Fruit fly (Drosophila melanogaster) whole organism, embryonic: ENCODE measurements around the gene Hrb98DE.

ENCODE experiments used
- BEAF-32 ChIP-seq: fragments of 200-800 bp; sonication (Bioruptor generic); optimal IDR thresholded peaks from 3 replicates; lab custom pipeline; 2017; ENCODE audit warnings: missing biosample characterization, missing genetic modification characterization, mild to moderate bottlenecking, moderate library complexity, missing genetic modification reagents
- CG10147 ChIP-seq: fragments of 200-800 bp; sonication (Bioruptor generic); optimal IDR thresholded peaks from 2 replicates; lab custom pipeline; 2019; ENCODE audit warnings: missing biosample characterization, mild to moderate bottlenecking, missing genetic modification characterization, moderate library complexity
- CG11398 ChIP-seq: fragments of 200-800 bp; sonication (Bioruptor generic); optimal IDR thresholded peaks from 2 replicates; lab custom pipeline; 2016; ENCODE audit warnings: missing biosample characterization, missing genetic modification characterization
- CG11504 ChIP-seq: fragments of 200-800 bp; sonication (Bioruptor generic); optimal IDR thresholded peaks from 3 replicates; lab custom pipeline; 2019; ENCODE audit warnings: missing biosample characterization, mild to moderate bottlenecking, missing genetic modification characterization, moderate library complexity
- CG11696 ChIP-seq: fragments of 200-800 bp; sonication (Bioruptor generic); IDR thresholded peaks from 2 replicates; pipeline ENCODE4 v1.3.6; 2022; ENCODE audit warnings: missing biosample characterization, missing genetic modification characterization
- CG12104 ChIP-seq: fragments of 200-800 bp; sonication (Bioruptor generic); optimal IDR thresholded peaks from 3 replicates; lab custom pipeline; 2016; ENCODE audit warnings: missing biosample characterization, missing genetic modification characterization
- CG13424 ChIP-seq: fragments of 200-800 bp; sonication (Bioruptor generic); optimal IDR thresholded peaks from 2 replicates; lab custom pipeline; 2019; ENCODE audit warnings: missing biosample characterization, mild to moderate bottlenecking, missing genetic modification characterization, moderate library complexity
- CG14441 ChIP-seq: fragments of 200-800 bp; sonication (Bioruptor generic); IDR thresholded peaks from 2 replicates; pipeline ENCODE4 v1.3.6; 2022; ENCODE audit warnings: missing biosample characterization, missing genetic modification characterization
- CG15073 ChIP-seq: fragments of 200-800 bp; sonication (Bioruptor generic); optimal IDR thresholded peaks from 2 replicates; lab custom pipeline; 2016; ENCODE audit warnings: missing biosample characterization, missing genetic modification characterization
- CG16815 ChIP-seq: fragments of 200-800 bp; sonication (Bioruptor generic); optimal IDR thresholded peaks from 3 replicates; lab custom pipeline; 2017; ENCODE audit warnings: missing biosample characterization, mild to moderate bottlenecking, missing genetic modification characterization
- CG16863 ChIP-seq: fragments of 200-800 bp; sonication (Bioruptor generic); optimal IDR thresholded peaks from 3 replicates; lab custom pipeline; 2016; ENCODE audit warnings: missing biosample characterization, missing genetic modification characterization
- CG17612 ChIP-seq: fragments of 200-800 bp; sonication (Bioruptor generic); IDR thresholded peaks from 2 replicates; pipeline ENCODE4 v1.3.6; 2022; ENCODE audit warnings: missing biosample characterization, missing genetic modification characterization
- CG17829 ChIP-seq: fragments of 200-800 bp; optimal IDR thresholded peaks from 2 replicates; lab custom pipeline; 2019; ENCODE audit warnings: missing biosample characterization, mild to moderate bottlenecking, missing genetic modification characterization, moderate library complexity
- CG18262 ChIP-seq: fragments of 200-800 bp; optimal IDR thresholded peaks from 3 replicates; lab custom pipeline; 2019; ENCODE audit warnings: missing biosample characterization, mild to moderate bottlenecking, missing genetic modification characterization, moderate library complexity
- CG1832 ChIP-seq: fragments of 200-800 bp; sonication (Bioruptor generic); optimal IDR thresholded peaks from 2 replicates; lab custom pipeline; 2017; ENCODE audit warnings: missing biosample characterization, mild to moderate bottlenecking, missing genetic modification characterization, inconsistent platforms
- CG4360 ChIP-seq: fragments of 200-800 bp; sonication (Bioruptor generic); IDR thresholded peaks from 2 replicates; pipeline ENCODE4 v1.3.6; 2022; ENCODE audit warnings: missing biosample characterization, missing genetic modification characterization
- CG8089 ChIP-seq: fragments of 200-800 bp; sonication (Bioruptor generic); optimal IDR thresholded peaks from 3 replicates; lab custom pipeline; 2016; ENCODE audit warnings: missing biosample characterization, missing genetic modification characterization
- Dfd ChIP-seq, 2 experiments: fragments of >200 bp; optimal IDR thresholded peaks; 2 replicates each; lab custom pipeline; 2017; ENCODE audit warnings: missing biosample characterization in 2 of 2, missing genetic modification characterization in 2 of 2
- Dip3 ChIP-seq: fragments of 200-800 bp; sonication (Bioruptor generic); optimal IDR thresholded peaks from 3 replicates; lab custom pipeline; 2016; ENCODE audit warnings: missing biosample characterization, missing genetic modification characterization
- Gsc ChIP-seq: fragments of 200-800 bp; sonication (Bioruptor generic); IDR thresholded peaks from 2 replicates; pipeline ENCODE4 v1.3.6; 2022; ENCODE audit warnings: missing biosample characterization, missing genetic modification characterization
- HLH4C ChIP-seq: fragments of 200-800 bp; sonication (Bioruptor generic); IDR thresholded peaks from 3 replicates; pipeline ENCODE4 v1.3.6; 2022; ENCODE audit warnings: missing biosample characterization, missing genetic modification characterization; ENCODE audit not compliant: partially characterized antibody
- HLH54F ChIP-seq: fragments of 200-800 bp; sonication (Bioruptor generic); optimal IDR thresholded peaks from 3 replicates; lab custom pipeline; 2016; ENCODE audit warnings: missing biosample characterization, missing genetic modification characterization
- Mrtf ChIP-seq: fragments of 200-800 bp; sonication (Bioruptor generic); IDR thresholded peaks from 3 replicates; pipeline ENCODE4 v1.3.6; 2022; ENCODE audit warnings: missing biosample characterization, missing genetic modification characterization
- Poxn ChIP-seq: fragments of 200-800 bp; sonication (Bioruptor generic); IDR thresholded peaks from 2 replicates; pipeline ENCODE4 v1.3.6; 2022; ENCODE audit warnings: missing biosample characterization, missing genetic modification characterization
- Ravus ChIP-seq: fragments of 200-800 bp; sonication (Bioruptor generic); IDR thresholded peaks from 2 replicates; pipeline ENCODE4 v1.3.6; 2022; ENCODE audit warnings: missing biosample characterization, missing genetic modification characterization
- Sin3A ChIP-seq: fragments of >200 bp; optimal IDR thresholded peaks from 2 replicates; lab custom pipeline; 2018
- Six4 ChIP-seq: fragments of 200-800 bp; sonication (Bioruptor generic); optimal IDR thresholded peaks from 2 replicates; lab custom pipeline; 2016; ENCODE audit warnings: missing biosample characterization, missing genetic modification characterization
- Sry-β ChIP-seq: fragments of 200-800 bp; sonication (Bioruptor generic); optimal IDR thresholded peaks from 2 replicates; lab custom pipeline; 2018; ENCODE audit warnings: missing biosample characterization, mild to moderate bottlenecking, missing genetic modification characterization, moderate library complexity
- abd-A ChIP-seq: fragments of 200-800 bp; sonication (Bioruptor generic); optimal IDR thresholded peaks from 3 replicates; lab custom pipeline; 2019; ENCODE audit warnings: missing biosample characterization, mild to moderate bottlenecking, missing genetic modification characterization, moderate library complexity
- ap ChIP-seq: fragments of 200-800 bp; sonication (Bioruptor generic); IDR thresholded peaks from 2 replicates; pipeline ENCODE4 v1.3.6; 2022; ENCODE audit warnings: missing biosample characterization, missing genetic modification characterization
- ara ChIP-seq: fragments of 200-800 bp; sonication (Bioruptor generic); IDR thresholded peaks from 2 replicates; pipeline ENCODE4 v1.3.6; 2022; ENCODE audit warnings: missing biosample characterization, missing genetic modification characterization
- ato ChIP-seq: fragments of 200-800 bp; sonication (Bioruptor generic); IDR thresholded peaks from 2 replicates; pipeline ENCODE4 v1.3.6; 2022; ENCODE audit warnings: missing biosample characterization, missing genetic modification characterization; ENCODE audit not compliant: partially characterized antibody
- bcd ChIP-seq: fragments of 200-800 bp; sonication (Bioruptor generic); optimal IDR thresholded peaks from 2 replicates; lab custom pipeline; 2017; ENCODE audit warnings: missing biosample characterization, mild to moderate bottlenecking, missing genetic modification characterization
- ci ChIP-seq: fragments of 200-800 bp; sonication (Bioruptor generic); IDR thresholded peaks from 3 replicates; pipeline ENCODE4 v1.3.6; 2022; ENCODE audit warnings: missing biosample characterization, missing genetic modification characterization
- croc ChIP-seq: fragments of 200-800 bp; sonication (Bioruptor generic); conservative IDR thresholded peaks from 3 replicates; pipeline ENCODE4 v1.3.6; 2022; ENCODE audit warnings: missing biosample characterization, missing genetic modification characterization
- da ChIP-seq: fragments of 200-800 bp; sonication (Bioruptor generic); optimal IDR thresholded peaks from 2 replicates; lab custom pipeline; 2016; ENCODE audit warnings: missing biosample characterization, missing genetic modification characterization
- disco-r ChIP-seq: fragments of 200-800 bp; sonication (Bioruptor generic); optimal IDR thresholded peaks from 2 replicates; lab custom pipeline; 2016; ENCODE audit warnings: missing biosample characterization, missing genetic modification characterization
- fd3F ChIP-seq: fragments of 200-800 bp; sonication (Bioruptor generic); optimal IDR thresholded peaks from 2 replicates; lab custom pipeline; 2018; ENCODE audit warnings: missing biosample characterization, mild to moderate bottlenecking, missing genetic modification characterization, moderate library complexity
- grau ChIP-seq: fragments of 200-800 bp; optimal IDR thresholded peaks from 3 replicates; lab custom pipeline; 2019; ENCODE audit warnings: missing biosample characterization, mild to moderate bottlenecking, missing genetic modification characterization, moderate library complexity
- ken ChIP-seq: fragments of 200-800 bp; sonication (Bioruptor generic); IDR thresholded peaks from 3 replicates; pipeline ENCODE4 v1.3.6; 2022; ENCODE audit warnings: missing biosample characterization, missing genetic modification characterization
- maf-S ChIP-seq: fragments of 200-800 bp; sonication (Bioruptor generic); optimal IDR thresholded peaks from 2 replicates; lab custom pipeline; 2016; ENCODE audit warnings: missing biosample characterization, missing genetic modification characterization
- oc ChIP-seq: fragments of 200-800 bp; sonication (Bioruptor generic); optimal IDR thresholded peaks from 2 replicates; lab custom pipeline; 2018; ENCODE audit warnings: missing biosample characterization, mild to moderate bottlenecking, missing genetic modification characterization, moderate library complexity
- pb ChIP-seq: fragments of 200-800 bp; sonication (Bioruptor generic); optimal IDR thresholded peaks from 3 replicates; lab custom pipeline; 2016; ENCODE audit warnings: missing biosample characterization, missing genetic modification characterization
- rib ChIP-seq: fragments of 200-800 bp; sonication (Bioruptor generic); IDR thresholded peaks from 2 replicates; pipeline ENCODE4 v1.3.6; 2022; ENCODE audit warnings: missing biosample characterization, missing genetic modification characterization
- sens-2 ChIP-seq: fragments of 200-800 bp; sonication (Bioruptor generic); IDR thresholded peaks from 2 replicates; pipeline ENCODE4 v1.3.6; 2022; ENCODE audit warnings: missing biosample characterization, missing genetic modification characterization
- sim ChIP-seq: fragments of 200-800 bp; sonication (Bioruptor generic); IDR thresholded peaks from 2 replicates; pipeline ENCODE4 v1.3.6; 2022; ENCODE audit warnings: missing biosample characterization, missing genetic modification characterization
- sisA ChIP-seq: fragments of 200-800 bp; sonication (Bioruptor generic); IDR thresholded peaks from 2 replicates; pipeline ENCODE4 v1.3.6; 2022; ENCODE audit warnings: missing biosample characterization, missing genetic modification characterization
- sna ChIP-seq: fragments of 200-800 bp; sonication (Bioruptor generic); IDR thresholded peaks from 2 replicates; pipeline ENCODE4 v1.3.6; 2022; ENCODE audit warnings: missing biosample characterization, missing genetic modification characterization; ENCODE audit not compliant: partially characterized antibody
- trem ChIP-seq: fragments of 200-800 bp; optimal IDR thresholded peaks from 3 replicates; lab custom pipeline; 2019; ENCODE audit warnings: missing biosample characterization, mild to moderate bottlenecking, missing genetic modification characterization, moderate library complexity
- zen2 ChIP-seq: fragments of 200-800 bp; sonication (Bioruptor generic); IDR thresholded peaks from 3 replicates; pipeline ENCODE4 v1.3.6; 2022; ENCODE audit warnings: missing biosample characterization, missing genetic modification characterization; ENCODE audit not compliant: partially characterized antibody

Hrb98DE gene

DNA sequence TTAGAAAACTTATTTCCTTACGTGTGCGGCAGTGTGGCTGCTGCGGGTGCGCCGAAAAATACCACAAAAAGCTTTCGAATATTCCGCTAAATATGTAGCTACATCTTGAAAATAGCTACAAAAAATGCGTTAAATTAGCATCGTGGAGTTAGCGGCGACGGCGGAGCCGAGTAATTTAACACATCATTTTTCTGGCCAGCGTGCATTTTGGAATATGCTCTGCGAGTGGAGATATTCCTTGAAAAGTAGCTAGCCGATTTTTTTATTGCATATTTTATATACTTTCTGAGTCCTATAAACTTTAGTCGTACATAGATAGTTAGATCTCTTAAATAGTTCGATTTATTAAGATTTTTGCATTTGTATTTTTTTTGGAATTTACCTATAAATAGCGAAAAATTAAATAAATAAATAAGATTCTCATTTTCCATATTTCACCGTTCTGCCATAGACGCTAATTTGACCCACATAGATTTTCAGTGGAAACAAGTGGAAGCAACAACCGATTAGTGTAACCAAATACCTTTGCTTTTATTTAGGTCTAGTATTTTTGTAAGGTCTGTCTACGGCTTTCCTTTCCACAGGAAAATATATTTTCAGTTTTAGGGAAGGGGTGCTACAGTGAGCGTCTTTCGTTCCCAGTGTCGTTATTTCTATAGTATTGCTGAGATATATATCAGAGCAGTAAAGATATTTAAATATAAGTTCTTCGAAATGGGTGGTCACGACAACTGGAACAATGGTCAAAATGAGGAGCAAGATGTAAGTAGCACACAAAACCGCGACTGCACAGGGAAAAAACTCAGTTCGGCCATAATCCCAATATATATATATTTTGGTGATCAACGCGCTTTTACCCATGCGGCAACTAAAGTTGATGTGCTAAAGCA is at the start of gene Hrb98DE, which contains the start of gene Noa36 (continued):
- no peak for TF ChIP-seq CG8089 (GFP tag; lab: Kevin White, UChicago)
- TF ChIP-seq pb, result no peak
- TF ChIP-seq CG16863 (GFP tag; lab: Kevin White, UChicago), result no peak
- TF ChIP-seq fd3F (GFP tag; lab: Kevin White, UChicago), result peak; percentile 33
- no peak for TF ChIP-seq CG1832
- TF ChIP-seq ken (GFP tag; lab: Robert Waterston, UW), result no peak
- TF ChIP-seq Poxn (GFP tag; lab: Robert Waterston, UW), result no peak
- peak; percentile 39 for TF ChIP-seq bcd (GFP tag; lab: Kevin White, UChicago)
- peak; percentile 27 for TF ChIP-seq CG17829 (tag; lab: Kevin White, UChicago)
- TF ChIP-seq Dfd (GFP tag; optimal IDR thresholded peaks at IDR 0.05; lab: Kevin White, UChicago), result no peak
- peak; percentile 12; the same call in 1 of the 2 replicates for TF ChIP-seq ato (GFP tag; lab: Robert Waterston, UW)
- no peak for TF ChIP-seq abd-A
- TF ChIP-seq disco-r (GFP tag; lab: Kevin White, UChicago), result no peak
- peak; percentile 46 for TF ChIP-seq Sin3A
- TF ChIP-seq CG13424, result peak; percentile 40
- TF ChIP-seq sens-2 (GFP tag; lab: Robert Waterston, UW), result no peak
- peak; percentile 28 for TF ChIP-seq BEAF-32
- no peak for TF ChIP-seq rib (GFP tag; lab: Robert Waterston, UW)
- no peak for TF ChIP-seq Ravus (GFP tag; lab: Robert Waterston, UW)
- 0 out of 2 replicates have a peak, but pooled peaks have one; percentile 47 for TF ChIP-seq CG14441 (GFP tag; lab: Robert Waterston, UW)
- TF ChIP-seq CG18262 (tag; lab: Kevin White, UChicago), result peak; percentile 16
- no peak for TF ChIP-seq ara (GFP tag; lab: Robert Waterston, UW)
- 0 out of 3 replicates have a peak, but pooled peaks have one; percentile 18 for TF ChIP-seq croc (GFP tag; lab: Robert Waterston, UW)
- TF ChIP-seq Six4, result no peak
- TF ChIP-seq grau, result peak; percentile 38
- TF ChIP-seq Mrtf (GFP tag; lab: Robert Waterston, UW), result no peak
- TF ChIP-seq zen2, result no peak
- no peak for TF ChIP-seq oc
- no peak for TF ChIP-seq CG15073 (GFP tag; lab: Kevin White, UChicago)
- peak; percentile 30 for TF ChIP-seq CG12104 (GFP tag; lab: Kevin White, UChicago)
- no peak for TF ChIP-seq Gsc (GFP tag; lab: Robert Waterston, UW)
- TF ChIP-seq ci (GFP tag; lab: Robert Waterston, UW), result 0 out of 3 replicates have a peak, but pooled peaks have one; percentile 22
- peak; percentile 48 for TF ChIP-seq HLH54F (GFP tag; lab: Kevin White, UChicago)
- 0 out of 2 replicates have a peak, but pooled peaks have one; percentile 21 for TF ChIP-seq CG11696 (GFP tag; lab: Robert Waterston, UW)
- TF ChIP-seq Sry-β, result peak; percentile 82
- no peak for TF ChIP-seq CG4360 (GFP tag; lab: Robert Waterston, UW)
- no peak for TF ChIP-seq CG11504
- TF ChIP-seq sna (GFP tag; lab: Robert Waterston, UW), result no peak
- peak; percentile 46 for TF ChIP-seq CG16815 (GFP tag; lab: Kevin White, UChicago)
- no peak for TF ChIP-seq CG11398 (GFP tag; lab: Kevin White, UChicago)
- no peak for TF ChIP-seq CG10147 (GFP tag; lab: Kevin White, UChicago)
- TF ChIP-seq sisA (GFP tag; lab: Robert Waterston, UW), result peak; percentile 49; the same call in 1 of the 2 replicates
- peak; percentile 6 for TF ChIP-seq trem
- no peak for TF ChIP-seq CG17612 (GFP tag; lab: Robert Waterston, UW)
- TF ChIP-seq Dip3 (GFP tag; lab: Kevin White, UChicago), result peak; percentile 39
- no peak for TF ChIP-seq HLH4C (GFP tag; lab: Robert Waterston, UW)
- TF ChIP-seq ap, result no peak
- no peak for TF ChIP-seq maf-S
- TF ChIP-seq da (GFP tag; lab: Kevin White, UChicago), result no peak
- TF ChIP-seq sim (GFP tag; lab: Robert Waterston, UW), result no peak
